Fruit fly (Drosophila melanogaster): ENCODE data around the gene Hasp.

dm6 chr2L:19497983-19498382, 19.0 kb downstream of the Hasp start, which contains the start of gene Top3alpha:
- TF ChIP-seq Myc (optimal IDR thresholded peaks at IDR 0.05) (no peak), Sin3A (optimal IDR thresholded peaks at IDR 0.05) (no peak), insv (optimal IDR thresholded peaks at IDR 0.05) (no peak)
